Worm (Caenorhabditis elegans) whole organism, young adult: ENCODE measurements around the gene egl-38.

Experiments
- B0019.2 ChIP-seq: fragments of 200-800 bp; sonication (Bioruptor generic); conservative IDR thresholded peaks from 2 replicates; pipeline ENCODE4 v1.3.6; 2022; ENCODE audit warnings: missing genetic modification reagents, missing genetic modification characterization, missing compliant biosample characterization
- C06A6.2 ChIP-seq: fragments of 200-800 bp; sonication (Bioruptor generic); conservative IDR thresholded peaks from 2 replicates; pipeline ENCODE4 v1.3.6; 2022; ENCODE audit warnings: missing genetic modification characterization, missing compliant biosample characterization
- F10E7.11 ChIP-seq: sonication (generic microtip); optimal IDR thresholded peaks from 2 replicates; lab custom pipeline; 2017; ENCODE audit warnings: mild to moderate bottlenecking, missing genetic modification characterization, moderate library complexity, missing compliant biosample characterization
- F22D6.2 ChIP-seq: sonication (generic microtip); optimal IDR thresholded peaks from 2 replicates; lab custom pipeline; 2016; ENCODE audit warnings: mild to moderate bottlenecking, missing genetic modification characterization, missing compliant biosample characterization
- F23B12.7 ChIP-seq: sonication (generic microtip); optimal IDR thresholded peaks from 2 replicates; lab custom pipeline; 2017; ENCODE audit warnings: missing genetic modification characterization, mild to moderate bottlenecking, missing compliant biosample characterization, antibody characterized with exemption, moderate library complexity; ENCODE audit not compliant: insufficient read depth
- F33H1.4 ChIP-seq: fragments of 200-800 bp; sonication (Bioruptor generic); IDR thresholded peaks from 2 replicates; pipeline ENCODE4 v1.3.6; 2022; ENCODE audit warnings: missing genetic modification reagents, missing genetic modification characterization, missing compliant biosample characterization
- F37B4.10 ChIP-seq: fragments of 200-800 bp; sonication (Bioruptor generic); IDR thresholded peaks from 2 replicates; pipeline ENCODE4 v1.3.6; 2022; ENCODE audit warnings: missing genetic modification characterization, missing compliant biosample characterization
- F52B5.7 ChIP-seq: sonication (generic microtip); optimal IDR thresholded peaks from 2 replicates; lab custom pipeline; 2016; ENCODE audit warnings: mild to moderate bottlenecking, missing genetic modification characterization, missing compliant biosample characterization
- F55B11.4 ChIP-seq: sonication (generic microtip); optimal IDR thresholded peaks from 2 replicates; lab custom pipeline; 2016; ENCODE audit warnings: missing compliant biosample characterization, missing genetic modification characterization, borderline replicate concordance; ENCODE audit not compliant: insufficient read depth
- F57A8.1 ChIP-seq: fragments of 200-800 bp; sonication (Bioruptor generic); optimal IDR thresholded peaks from 2 replicates; lab custom pipeline; 2018; ENCODE audit warnings: mild to moderate bottlenecking, missing genetic modification characterization, moderate library complexity, missing compliant biosample characterization
- T07F8.4 ChIP-seq: sonication (generic microtip); optimal IDR thresholded peaks from 2 replicates; lab custom pipeline; 2016; ENCODE audit warnings: mild to moderate bottlenecking, missing genetic modification characterization, moderate library complexity, missing compliant biosample characterization
- T26A5.8 ChIP-seq: sonication (generic microtip); optimal IDR thresholded peaks from 2 replicates; lab custom pipeline; 2016; ENCODE audit warnings: missing genetic modification characterization, missing compliant biosample characterization
- Y53F4B.3 ChIP-seq: fragments of 200-800 bp; sonication (Bioruptor generic); IDR thresholded peaks from 2 replicates; pipeline ENCODE4 v1.3.6; 2022; ENCODE audit warnings: missing genetic modification reagents, missing genetic modification characterization, missing compliant biosample characterization
- Y79H2A.3 ChIP-seq: fragments of 200-800 bp; sonication (Bioruptor generic); conservative IDR thresholded peaks from 2 replicates; pipeline ENCODE4 v1.3.6; 2022; ENCODE audit warnings: missing genetic modification reagents, missing genetic modification characterization, missing compliant biosample characterization
- Y95B8A.8 ChIP-seq: fragments of 200-800 bp; sonication (Bioruptor generic); IDR thresholded peaks from 2 replicates; pipeline ENCODE4 v1.3.6; 2022; ENCODE audit warnings: missing genetic modification reagents, missing genetic modification characterization, missing compliant biosample characterization
- ZK185.1 ChIP-seq: sonication (generic microtip); optimal IDR thresholded peaks from 2 replicates; lab custom pipeline; 2016; ENCODE audit warnings: mild to moderate bottlenecking, missing genetic modification characterization, missing compliant biosample characterization; ENCODE audit not compliant: poor library complexity, severe bottlenecking
- akir-1 ChIP-seq: fragments of 200-800 bp; sonication (Bioruptor generic); optimal IDR thresholded peaks from 2 replicates; lab custom pipeline; 2018; ENCODE audit warnings: mild to moderate bottlenecking, missing genetic modification characterization, moderate library complexity, missing compliant biosample characterization
- cebp-1 ChIP-seq, 2 experiments: fragments of 200-800 bp in 1 of 2; sonication (Bioruptor generic) in 1 of 2; sonication (generic microtip) in 1 of 2; IDR thresholded peaks in 1 of 2; optimal IDR thresholded peaks in 1 of 2; 2 replicates each; pipeline versions ENCODE4 v1.3.6 to Lab custom; 2017 to 2022; ENCODE audit warnings: missing compliant biosample characterization in 2 of 2, missing genetic modification characterization in 2 of 2, mild to moderate bottlenecking in 1 of 2, missing genetic modification reagents in 1 of 2, moderate library complexity in 1 of 2
- die-1 ChIP-seq: sonication (generic microtip); optimal IDR thresholded peaks from 2 replicates; lab custom pipeline; 2016; ENCODE audit warnings: missing genotype, mild to moderate bottlenecking, missing genetic modification characterization, missing compliant biosample characterization
- dox-1 ChIP-seq: fragments of 200-800 bp; sonication (Bioruptor generic); IDR thresholded peaks from 2 replicates; pipeline ENCODE4 v1.3.6; 2022; ENCODE audit warnings: missing genetic modification reagents, missing genetic modification characterization, missing compliant biosample characterization
- efl-1 ChIP-seq: fragments of 150-350 bp; optimal IDR thresholded peaks from 2 replicates; lab custom pipeline; 2014; ENCODE audit warnings: missing biosample characterization, missing genetic modification reagents, missing genetic modification characterization
- egrh-3 ChIP-seq: fragments of 200-800 bp; sonication (Bioruptor generic); IDR thresholded peaks from 2 replicates; pipeline ENCODE4 v1.3.6; 2022; ENCODE audit warnings: missing genetic modification reagents, missing genetic modification characterization, missing compliant biosample characterization
- fkh-3 ChIP-seq: sonication (generic microtip); optimal IDR thresholded peaks from 2 replicates; lab custom pipeline; 2016; ENCODE audit warnings: mild to moderate bottlenecking, missing genetic modification characterization, missing compliant biosample characterization
- gei-17 ChIP-seq: fragments of 200-800 bp; sonication (Bioruptor generic); optimal IDR thresholded peaks from 2 replicates; lab custom pipeline; 2018; ENCODE audit warnings: mild to moderate bottlenecking, missing genetic modification characterization, missing compliant biosample characterization
- him-1 ChIP-seq: sonication (generic microtip); optimal IDR thresholded peaks from 2 replicates; lab custom pipeline; 2016; ENCODE audit warnings: missing genotype, missing genetic modification reagents, missing genetic modification characterization, missing compliant biosample characterization
- hlh-12 ChIP-seq: sonication (generic microtip); optimal IDR thresholded peaks from 2 replicates; lab custom pipeline; 2016; ENCODE audit warnings: missing genetic modification characterization, missing compliant biosample characterization
- hmg-20 ChIP-seq: fragments of 200-800 bp; sonication (Bioruptor generic); IDR thresholded peaks from 2 replicates; pipeline ENCODE4 v1.3.6; 2022; ENCODE audit warnings: missing genetic modification reagents, missing genetic modification characterization, missing compliant biosample characterization
- hrde-1 ChIP-seq: sonication (generic microtip); optimal IDR thresholded peaks from 2 replicates; lab custom pipeline; 2016; ENCODE audit warnings: missing genetic modification characterization, mild to moderate bottlenecking, missing compliant biosample characterization, moderate library complexity, missing genotype, missing genetic modification reagents, borderline replicate concordance
- lin-26 ChIP-seq: fragments of 200-800 bp; sonication (Bioruptor generic); IDR thresholded peaks from 2 replicates; pipeline ENCODE4 v1.3.6; 2022; ENCODE audit warnings: missing genetic modification reagents, missing genetic modification characterization, missing compliant biosample characterization
- lin-40 ChIP-seq: sonication (generic microtip); optimal IDR thresholded peaks from 2 replicates; lab custom pipeline; 2016; ENCODE audit warnings: missing genetic modification characterization, mild to moderate bottlenecking, missing compliant biosample characterization, missing genotype, missing genetic modification reagents
- lin-54 ChIP-seq: fragments of 200-800 bp; sonication (Bioruptor generic); optimal IDR thresholded peaks from 2 replicates; lab custom pipeline; 2018; ENCODE audit warnings: mild to moderate bottlenecking, missing genetic modification characterization, missing compliant biosample characterization
- lir-1 ChIP-seq: fragments of 200-800 bp; sonication (Bioruptor generic); conservative IDR thresholded peaks from 2 replicates; pipeline ENCODE4 v1.3.6; 2022; ENCODE audit warnings: missing genetic modification reagents, missing genetic modification characterization, missing compliant biosample characterization
- madf-3 ChIP-seq: fragments of 200-800 bp; sonication (Bioruptor generic); IDR thresholded peaks from 2 replicates; pipeline ENCODE4 v1.3.6; 2022; ENCODE audit warnings: missing genetic modification reagents, missing genetic modification characterization, missing compliant biosample characterization
- mxl-1 ChIP-seq: sonication (generic microtip); optimal IDR thresholded peaks from 2 replicates; lab custom pipeline; 2016; ENCODE audit warnings: missing genetic modification characterization, missing compliant biosample characterization
- nfya-1 ChIP-seq: sonication (generic microtip); optimal IDR thresholded peaks from 2 replicates; lab custom pipeline; 2017; ENCODE audit warnings: antibody characterized with exemption, missing compliant biosample characterization, missing genetic modification characterization, borderline replicate concordance; ENCODE audit not compliant: insufficient read depth
- nhr-179 ChIP-seq: sonication (generic microtip); optimal IDR thresholded peaks from 2 replicates; lab custom pipeline; 2016; ENCODE audit warnings: mild to moderate bottlenecking, missing genetic modification characterization, missing compliant biosample characterization
- pbrm-1 ChIP-seq: fragments of 200-800 bp; sonication (Bioruptor generic); IDR thresholded peaks from 2 replicates; pipeline ENCODE4 v1.3.6; 2022; ENCODE audit warnings: missing genetic modification reagents, missing genetic modification characterization, missing compliant biosample characterization
- pha-4 ChIP-seq: fragments of 150-350 bp; sonication (generic microtip); optimal IDR thresholded peaks from 2 replicates; lab custom pipeline; 2014; ENCODE audit warnings: missing biosample characterization, missing genetic modification reagents, missing genetic modification characterization
- repo-1 ChIP-seq: sonication (generic microtip); optimal IDR thresholded peaks from 2 replicates; lab custom pipeline; 2017; ENCODE audit warnings: mild to moderate bottlenecking, missing genetic modification characterization, missing compliant biosample characterization
- snpc-1.1 ChIP-seq: sonication (generic microtip); optimal IDR thresholded peaks from 2 replicates; lab custom pipeline; 2017; ENCODE audit warnings: missing genetic modification characterization, mild to moderate bottlenecking, missing compliant biosample characterization, antibody characterized with exemption, moderate library complexity, missing genotype, missing genetic modification reagents; ENCODE audit not compliant: insufficient read depth
- tlf-1 ChIP-seq: fragments of 200-800 bp; sonication (Bioruptor generic); optimal IDR thresholded peaks from 2 replicates; lab custom pipeline; 2018; ENCODE audit warnings: mild to moderate bottlenecking, missing genetic modification characterization, missing compliant biosample characterization
- unc-130 ChIP-seq: sonication (generic microtip); optimal IDR thresholded peaks from 2 replicates; lab custom pipeline; 2016; ENCODE audit warnings: missing genetic modification reagents, missing genetic modification characterization, missing compliant biosample characterization
- unc-62 ChIP-seq: fragments of 150-350 bp; optimal IDR thresholded peaks from 2 replicates; lab custom pipeline; 2014; ENCODE audit warnings: missing biosample characterization, missing genetic modification reagents, missing genetic modification characterization
- zim-3 ChIP-seq: sonication (generic microtip); optimal IDR thresholded peaks from 2 replicates; lab custom pipeline; 2017; ENCODE audit warnings: mild to moderate bottlenecking, missing genetic modification characterization, moderate library complexity, missing compliant biosample characterization
- ztf-22 ChIP-seq: fragments of 200-800 bp; sonication (Bioruptor generic); optimal IDR thresholded peaks from 2 replicates; lab custom pipeline; 2018; ENCODE audit warnings: mild to moderate bottlenecking, missing genetic modification characterization, moderate library complexity, missing compliant biosample characterization
- ztf-25 ChIP-seq: fragments of 200-800 bp; sonication (Bioruptor generic); IDR thresholded peaks from 2 replicates; pipeline ENCODE4 v1.3.6; 2022; ENCODE audit warnings: missing genetic modification reagents, missing genetic modification characterization, missing compliant biosample characterization
- ztf-3 ChIP-seq: fragments of 200-800 bp; sonication (Bioruptor generic); optimal IDR thresholded peaks from 2 replicates; lab custom pipeline; 2018; ENCODE audit warnings: mild to moderate bottlenecking, missing genetic modification characterization, missing compliant biosample characterization
- ztf-6 ChIP-seq: fragments of 200-800 bp; sonication (Bioruptor generic); IDR thresholded peaks from 2 replicates; pipeline ENCODE4 v1.3.6; 2022; ENCODE audit warnings: missing genetic modification reagents, missing genetic modification characterization, missing compliant biosample characterization

Gene egl-38

ce11 chrIV:10151439-10151997, 41.2 kb upstream of the egl-38 start, which contains the start of gene copg-1 (continued):
- TF ChIP-seq Y95B8A.8 (no peak), F10E7.11 (tag; lab: Kevin White, UChicago) (no peak), pbrm-1 (GFP tag; lab: Robert Waterston, UW) (no peak), lin-40 (tag; lab: Kevin White, UChicago) (peak; percentile 2), hrde-1 (tag; lab: Kevin White, UChicago) (no peak), snpc-1.1 (tag; lab: Kevin White, UChicago) (no peak), B0019.2 (GFP tag; lab: Robert Waterston, UW) (no peak), zim-3 (tag; lab: Kevin White, UChicago) (no peak), hmg-20 (GFP tag; lab: Robert Waterston, UW) (no peak), Y79H2A.3 (no peak), pha-4 (tag; lab: Kevin White, UChicago) (peak; percentile 17), T07F8.4 (no peak), C06A6.2 (GFP tag; lab: Robert Waterston, UW) (no peak), ZK185.1 (tag; lab: Kevin White, UChicago) (no peak), tlf-1 (GFP tag; lab: Kevin White, UChicago) (no peak), lin-26 (GFP tag; lab: Robert Waterston, UW) (no peak), F37B4.10 (GFP tag; lab: Robert Waterston, UW) (no peak), him-1 (no peak), fkh-3 (no peak), F23B12.7 (tag; lab: Kevin White, UChicago) (peak; percentile 25), F55B11.4 (tag; lab: Kevin White, UChicago) (no peak), F57A8.1 (GFP tag; lab: Kevin White, UChicago) (no peak), cebp-1 (GFP tag; IDR thresholded peaks at IDR 0.05; lab: Robert Waterston, UW) (no peak), cebp-1 (tag; optimal IDR thresholded peaks at IDR 0.05; lab: Kevin White, UChicago) (peak; percentile 67), ztf-6 (GFP tag; lab: Robert Waterston, UW) (no peak), lir-1 (GFP tag; lab: Robert Waterston, UW) (no peak), hlh-12 (tag; lab: Kevin White, UChicago) (no peak), nhr-179 (tag; lab: Kevin White, UChicago) (no peak), ztf-22 (GFP tag; lab: Kevin White, UChicago) (no peak), repo-1 (tag; lab: Kevin White, UChicago) (no peak), lin-54 (GFP tag; lab: Kevin White, UChicago) (peak; percentile 14), F22D6.2 (tag; lab: Kevin White, UChicago) (no peak), Y53F4B.3 (no peak), gei-17 (GFP tag; lab: Kevin White, UChicago) (no peak), efl-1 (GFP tag; lab: Kevin White, UChicago) (peak; percentile 56), mxl-1 (tag; lab: Kevin White, UChicago) (no peak), T26A5.8 (tag; lab: Kevin White, UChicago) (no peak), nfya-1 (tag; lab: Kevin White, UChicago) (no peak), egrh-3 (GFP tag; lab: Robert Waterston, UW) (no peak), madf-3 (GFP tag; lab: Robert Waterston, UW) (no peak), dox-1 (GFP tag; lab: Robert Waterston, UW) (peak; percentile 51), die-1 (no peak), akir-1 (GFP tag; lab: Kevin White, UChicago) (no peak), unc-62 (GFP tag; lab: Kevin White, UChicago) (no peak), ztf-3 (GFP tag; lab: Kevin White, UChicago) (no peak), unc-130 (GFP tag; lab: Kevin White, UChicago) (no peak), ztf-25 (GFP tag; lab: Robert Waterston, UW) (no peak), F33H1.4 (GFP tag; lab: Robert Waterston, UW) (peak; percentile 46), F52B5.7 (tag; lab: Kevin White, UChicago) (no peak)
